Fruit fly (Drosophila melanogaster): ENCODE results near the gene CG4995.

CG4995 gene

dm6 chr2L:10276436-10276835, 45.8 kb upstream of the CG4995 start (continued):
- TF ChIP-seq Scr (GFP tag; IDR thresholded peaks at IDR 0.05; ENCODE audit: partially characterized antibody), result no peak
- TF ChIP-seq CG17802 (tag; optimal IDR thresholded peaks at IDR 0.05), result peak; percentile 29
- no peak for TF ChIP-seq CG33213 (GFP tag; optimal IDR thresholded peaks at IDR 0.05)
- peak; percentile 5 for TF ChIP-seq CG1233 (GFP tag; optimal IDR thresholded peaks at IDR 0.05)
- no peak for TF ChIP-seq CG4730 (GFP tag; IDR thresholded peaks at IDR 0.05)
- no peak for TF ChIP-seq CG2889 (GFP tag; IDR thresholded peaks at IDR 0.05)
- TF ChIP-seq Hey (tag; optimal IDR thresholded peaks at IDR 0.05), result no peak
- no peak for TF ChIP-seq ATbp (GFP tag; optimal IDR thresholded peaks at IDR 0.05)
- no peak for TF ChIP-seq CG17385 (GFP tag; optimal IDR thresholded peaks at IDR 0.05)
- TF ChIP-seq pzg (GFP tag; optimal IDR thresholded peaks at IDR 0.05), result no peak
- TF ChIP-seq CG30020 (tag; optimal IDR thresholded peaks at IDR 0.05), result no peak
- no peak for TF ChIP-seq CG14014 (GFP tag; IDR thresholded peaks at IDR 0.05)
- no peak for TF ChIP-seq Atf3 (GFP tag; optimal IDR thresholded peaks at IDR 0.05)
- TF ChIP-seq vfl (GFP tag; optimal IDR thresholded peaks at IDR 0.05), result no peak
- no peak for TF ChIP-seq MTF-1 (GFP tag; optimal IDR thresholded peaks at IDR 0.05; ENCODE audit: borderline replicate concordance)
- no peak for TF ChIP-seq CoRest (tag; optimal IDR thresholded peaks at IDR 0.05)
- no peak for TF ChIP-seq ro (GFP tag; IDR thresholded peaks at IDR 0.05)
- no peak for TF ChIP-seq pros (GFP tag; optimal IDR thresholded peaks at IDR 0.05)
- no peak for TF ChIP-seq CG5180 (GFP tag; optimal IDR thresholded peaks at IDR 0.05)
- peak; percentile 23 for TF ChIP-seq CG6689 (GFP tag; IDR thresholded peaks at IDR 0.05)
- TF ChIP-seq CG18619 (GFP tag; optimal IDR thresholded peaks at IDR 0.05), result no peak
- TF ChIP-seq CG32767 (GFP tag; IDR thresholded peaks at IDR 0.05), result no peak
- 0 out of 2 replicates have a peak, but pooled peaks have one; percentile 16 for TF ChIP-seq CG5953 (GFP tag; IDR thresholded peaks at IDR 0.05)
- no peak for TF ChIP-seq HmgZ (tag; optimal IDR thresholded peaks at IDR 0.05)
- TF ChIP-seq CG2120 (GFP tag; optimal IDR thresholded peaks at IDR 0.05), result no peak
- TF ChIP-seq CG5245 (GFP tag; optimal IDR thresholded peaks at IDR 0.05), result no peak
- TF ChIP-seq Atf6 (GFP tag; IDR thresholded peaks at IDR 0.05), result no peak

DNA sequence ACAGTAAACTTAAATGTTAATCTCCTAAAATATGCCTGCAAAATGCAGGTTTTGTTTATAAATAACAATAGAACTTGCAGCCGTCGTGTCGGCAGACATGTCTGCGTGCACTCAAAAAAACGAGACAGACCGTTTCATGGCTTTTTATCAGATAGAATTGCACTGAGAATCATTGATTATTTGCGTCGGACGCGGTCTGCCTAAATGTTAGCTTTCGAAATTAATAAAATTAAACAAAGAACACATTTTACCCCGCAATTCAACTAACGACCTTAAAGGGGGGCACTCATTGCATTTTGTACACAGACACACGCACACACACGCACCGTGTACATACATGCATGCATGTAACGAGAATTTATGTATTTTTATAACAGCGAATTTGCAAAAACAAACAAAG, 45.4 kb upstream of the CG4995 start:
- no peak for TF ChIP-seq Optix (GFP tag; IDR thresholded peaks at IDR 0.05)
- TF ChIP-seq pb (GFP tag; optimal IDR thresholded peaks at IDR 0.05), result no peak
- TF ChIP-seq MESR4 (GFP tag; optimal IDR thresholded peaks at IDR 0.05), result peak; percentile 24
- TF ChIP-seq abd-A (tag; optimal IDR thresholded peaks at IDR 0.05), result no peak
- peak; percentile 31 for TF ChIP-seq CG30403 (GFP tag; optimal IDR thresholded peaks at IDR 0.05)
- TF ChIP-seq Sox100B (GFP tag; optimal IDR thresholded peaks at IDR 0.05), result no peak
- no peak for TF ChIP-seq gsb-n (tag; optimal IDR thresholded peaks at IDR 0.05)
- TF ChIP-seq CG16815 (GFP tag; optimal IDR thresholded peaks at IDR 0.05), result no peak
- TF ChIP-seq CG10209 (GFP tag; optimal IDR thresholded peaks at IDR 0.05), result no peak
- no peak for TF ChIP-seq Ssrp (tag; optimal IDR thresholded peaks at IDR 0.05)
- no peak for TF ChIP-seq Blimp-1 (GFP tag; optimal IDR thresholded peaks at IDR 0.05)
- 0 out of 2 replicates have a peak, but pooled peaks have one; percentile 8 for TF ChIP-seq dati (GFP tag; IDR thresholded peaks at IDR 0.05)
- no peak for TF ChIP-seq Nf-YB (GFP tag; optimal IDR thresholded peaks at IDR 0.05)
- no peak for TF ChIP-seq amos (GFP tag; IDR thresholded peaks at IDR 0.05; ENCODE audit: partially characterized antibody)
- TF ChIP-seq ssp (GFP tag; IDR thresholded peaks at IDR 0.05), result no peak
- no peak for TF ChIP-seq otp (GFP tag; IDR thresholded peaks at IDR 0.05)
- TF ChIP-seq CG9215 (GFP tag; IDR thresholded peaks at IDR 0.05), result no peak
- TF ChIP-seq grn (GFP tag; optimal IDR thresholded peaks at IDR 0.05), result no peak
- no peak for TF ChIP-seq prd (optimal IDR thresholded peaks at IDR 0.05)
- no peak; the same call in 2 of the 3 replicates for TF ChIP-seq prd (GFP tag; IDR thresholded peaks at IDR 0.05)
- no peak for TF ChIP-seq Fer1 (GFP tag; optimal IDR thresholded peaks at IDR 0.05)
- TF ChIP-seq sob (GFP tag; IDR thresholded peaks at IDR 0.05), result no peak
- TF ChIP-seq CG3163 (GFP tag; optimal IDR thresholded peaks at IDR 0.05), result no peak
- TF ChIP-seq ase (GFP tag; IDR thresholded peaks at IDR 0.05), result peak; percentile 25; the same call in 1 of the 3 replicates
- TF ChIP-seq CG3065 (GFP tag; optimal IDR thresholded peaks at IDR 0.05), result no peak
- no peak for TF ChIP-seq vvl (GFP tag; IDR thresholded peaks at IDR 0.05)
- TF ChIP-seq CG17385 (GFP tag; optimal IDR thresholded peaks at IDR 0.05), result no peak
